Worm (Caenorhabditis elegans) whole organism, late embryonic: Measurements from ENCODE around the gene rps-12.

Source experiments
- K09A11.1 ChIP-seq: sonication (generic microtip); optimal IDR thresholded peaks from 2 replicates; lab custom pipeline; 2017; ENCODE audit warnings: antibody characterized with exemption, mild to moderate bottlenecking, missing genetic modification characterization, missing compliant biosample characterization; ENCODE audit not compliant: insufficient read depth
- T23F11.4 ChIP-seq: fragments of 200-800 bp; sonication (Bioruptor generic); optimal IDR thresholded peaks from 2 replicates; lab custom pipeline; 2018; ENCODE audit warnings: mild to moderate bottlenecking, missing genetic modification characterization, missing compliant biosample characterization
- elt-2 ChIP-seq: sonication (generic microtip); optimal IDR thresholded peaks from 2 replicates; lab custom pipeline; 2016; ENCODE audit warnings: missing genetic modification reagents, missing genetic modification characterization, missing compliant biosample characterization
- fkh-10 ChIP-seq: fragments of 150-350 bp; optimal IDR thresholded peaks from 2 replicates; lab custom pipeline; 2014; ENCODE audit warnings: missing biosample characterization, missing genetic modification reagents, missing genetic modification characterization
- nhr-11 ChIP-seq: fragments of 150-350 bp; optimal IDR thresholded peaks from 2 replicates; lab custom pipeline; 2014; ENCODE audit warnings: missing biosample characterization, missing genetic modification characterization
- pqm-1 ChIP-seq: sonication (generic microtip); optimal IDR thresholded peaks from 2 replicates; lab custom pipeline; 2016; ENCODE audit warnings: missing genetic modification characterization, missing compliant biosample characterization
- rnt-1 ChIP-seq: sonication (generic microtip); optimal IDR thresholded peaks from 2 replicates; lab custom pipeline; 2016; ENCODE audit warnings: missing genetic modification characterization, missing compliant biosample characterization
- unc-42 ChIP-seq: sonication (generic microtip); optimal IDR thresholded peaks from 2 replicates; lab custom pipeline; 2016; ENCODE audit warnings: missing genotype, missing genetic modification characterization, missing compliant biosample characterization
- ztf-16 ChIP-seq: sonication (generic microtip); optimal IDR thresholded peaks from 2 replicates; lab custom pipeline; 2017; ENCODE audit warnings: missing genetic modification characterization, missing compliant biosample characterization

- TF ChIP-seq fkh-10 = no peak
- TF ChIP-seq ztf-16 = no peak
- no peak for TF ChIP-seq rnt-1
- no peak for TF ChIP-seq nhr-11
- no peak for TF ChIP-seq T23F11.4 (GFP tag; lab: Kevin White, UChicago)
- no peak for TF ChIP-seq K09A11.1 (tag; lab: Kevin White, UChicago)
- no peak for TF ChIP-seq pqm-1
- TF ChIP-seq unc-42 (tag; lab: Kevin White, UChicago) = no peak
- TF ChIP-seq elt-2 (tag; lab: Kevin White, UChicago) = no peak
Measured at ce11 chrIII:5729367-5729766, 50.3 kb downstream of the rps-12 start.
